Fruit fly (Drosophila melanogaster): ENCODE results near the gene Sys1.

Gene Sys1

dm6 chr3R:8669029-8669707 is 16.5 kb downstream of the Sys1 start (continued):
- TF ChIP-seq Rel (GFP tag; optimal IDR thresholded peaks at IDR 0.05), result peak; percentile 88
- TF ChIP-seq Rel (tag; optimal IDR thresholded peaks at IDR 0.05), result peak; percentile 86

- peak; percentile 31 for TF ChIP-seq CG32264 (GFP tag; optimal IDR thresholded peaks at IDR 0.05)
- TF ChIP-seq rgr (GFP tag; optimal IDR thresholded peaks at IDR 0.05), result peak; percentile 28
- TF ChIP-seq Mio (GFP tag; optimal IDR thresholded peaks at IDR 0.05), result no peak
- no peak for TF ChIP-seq GATAd (GFP tag; optimal IDR thresholded peaks at IDR 0.05)
- TF ChIP-seq jim (GFP tag; optimal IDR thresholded peaks at IDR 0.05), result no peak
- no peak for TF ChIP-seq dl (GFP tag; optimal IDR thresholded peaks at IDR 0.05; ENCODE audit: insufficient read depth in 1 of 2, partially characterized antibody in 2 of 2)
- TF ChIP-seq fru (GFP tag; optimal IDR thresholded peaks at IDR 0.05), result no peak
- no peak for TF ChIP-seq usp (GFP tag; optimal IDR thresholded peaks at IDR 0.05)
- peak; percentile 67 for TF ChIP-seq h (GFP tag; optimal IDR thresholded peaks at IDR 0.05)
- TF ChIP-seq Hnf4 (GFP tag; optimal IDR thresholded peaks at IDR 0.05), result peak; percentile 29
- TF ChIP-seq lola (GFP tag; optimal IDR thresholded peaks at IDR 0.05), result no peak
- peak; percentile 24 for TF ChIP-seq Rel (GFP tag; optimal IDR thresholded peaks at IDR 0.05)
- TF ChIP-seq Rel (tag; optimal IDR thresholded peaks at IDR 0.05), result no peak
- TF ChIP-seq CG9705 (GFP tag; optimal IDR thresholded peaks at IDR 0.05), result no peak
- TF ChIP-seq foxo (GFP tag; optimal IDR thresholded peaks at IDR 0.05), result peak; percentile 8 to 48
- TF ChIP-seq dmrt93B (GFP tag; optimal IDR thresholded peaks at IDR 0.05), result no peak
- peak; percentile 54 for TF ChIP-seq ey (GFP tag; optimal IDR thresholded peaks at IDR 0.05)
These were observed 17.4 kb downstream of the Sys1 start for dm6 chr3R:8669900-8670528.

dm6 chr3R:8670529-8671491 is 18.2 kb downstream of the Sys1 start, which contains the start of gene p:
Gene p (minus strand): TSS chr3R:8670684.
- no peak for TF ChIP-seq Myc (optimal IDR thresholded peaks at IDR 0.05)
- peak; percentile 33 for TF ChIP-seq h (GFP tag; optimal IDR thresholded peaks at IDR 0.05)
- TF ChIP-seq dl (GFP tag; optimal IDR thresholded peaks at IDR 0.05; ENCODE audit: insufficient read depth in 1 of 2, partially characterized antibody in 2 of 2), result no peak
- no peak for TF ChIP-seq Dfd (GFP tag; optimal IDR thresholded peaks at IDR 0.05)
- no peak for TF ChIP-seq Rel (GFP tag; optimal IDR thresholded peaks at IDR 0.05)
- TF ChIP-seq Rel (tag; optimal IDR thresholded peaks at IDR 0.05), result no peak
- no peak for TF ChIP-seq GATAd (GFP tag; optimal IDR thresholded peaks at IDR 0.05)
- TF ChIP-seq N (GFP tag; optimal IDR thresholded peaks at IDR 0.05), result no peak
- peak; percentile 61 for TF ChIP-seq rgr (GFP tag; optimal IDR thresholded peaks at IDR 0.05)
- no peak for TF ChIP-seq CG32264 (GFP tag; optimal IDR thresholded peaks at IDR 0.05)
- no peak for TF ChIP-seq dmrt93B (GFP tag; optimal IDR thresholded peaks at IDR 0.05)
- TF ChIP-seq tai (GFP tag; optimal IDR thresholded peaks at IDR 0.05), result no peak
- no peak for TF ChIP-seq Vsx2 (GFP tag; optimal IDR thresholded peaks at IDR 0.05; ENCODE audit: partially characterized antibody)
- TF ChIP-seq lola (GFP tag; optimal IDR thresholded peaks at IDR 0.05), result no peak
- no peak for TF ChIP-seq Mio (GFP tag; optimal IDR thresholded peaks at IDR 0.05)
- TF ChIP-seq sage (GFP tag; optimal IDR thresholded peaks at IDR 0.05), result peak; percentile 11
- TF ChIP-seq Jra (GFP tag; optimal IDR thresholded peaks at IDR 0.05), result peak; percentile 18
- no peak for TF ChIP-seq Abd-B (GFP tag; optimal IDR thresholded peaks at IDR 0.05)
- TF ChIP-seq brk (GFP tag; optimal IDR thresholded peaks at IDR 0.05), result no peak
- no peak for TF ChIP-seq HLH106 (tag; optimal IDR thresholded peaks at IDR 0.05)
- TF ChIP-seq OdsH (GFP tag; optimal IDR thresholded peaks at IDR 0.05), result peak; percentile 47
- TF ChIP-seq ey (GFP tag; optimal IDR thresholded peaks at IDR 0.05), result peak; percentile 1
- no peak for TF ChIP-seq CG9705 (GFP tag; optimal IDR thresholded peaks at IDR 0.05)
- TF ChIP-seq fru (GFP tag; optimal IDR thresholded peaks at IDR 0.05), result peak; percentile 83
- TF ChIP-seq foxo (GFP tag; optimal IDR thresholded peaks at IDR 0.05), result peak in 1 of 2 experiments; percentile 62
- no peak for TF ChIP-seq psq (GFP tag; optimal IDR thresholded peaks at IDR 0.05)
- no peak for TF ChIP-seq Sp1 (GFP tag; optimal IDR thresholded peaks at IDR 0.05)
- TF ChIP-seq woc (GFP tag; optimal IDR thresholded peaks at IDR 0.05), result peak; percentile 55
- TF ChIP-seq Hr83 (GFP tag; optimal IDR thresholded peaks at IDR 0.05; ENCODE audit: poor library complexity, severe bottlenecking), result peak; percentile 9
- no peak for TF ChIP-seq Hr78 (GFP tag; optimal IDR thresholded peaks at IDR 0.05)
- TF ChIP-seq Hnf4 (GFP tag; optimal IDR thresholded peaks at IDR 0.05), result peak; percentile 21
- no peak for TF ChIP-seq CrebA (GFP tag; optimal IDR thresholded peaks at IDR 0.05; ENCODE audit: borderline replicate concordance)
- TF ChIP-seq Dif (GFP tag; optimal IDR thresholded peaks at IDR 0.05; ENCODE audit: partially characterized antibody), result no peak
- TF ChIP-seq sv (GFP tag; optimal IDR thresholded peaks at IDR 0.05), result no peak
- TF ChIP-seq jim (GFP tag; optimal IDR thresholded peaks at IDR 0.05), result no peak
- TF ChIP-seq dsf (GFP tag; optimal IDR thresholded peaks at IDR 0.05; ENCODE audit: borderline replicate concordance), result peak; percentile 6
- no peak for TF ChIP-seq pan (optimal IDR thresholded peaks at IDR 0.05)
- no peak for TF ChIP-seq usp (GFP tag; optimal IDR thresholded peaks at IDR 0.05)
- no peak for TF ChIP-seq br (GFP tag; optimal IDR thresholded peaks at IDR 0.05)
